Worm (Caenorhabditis elegans) whole organism, late embryonic: ENCODE results near the gene grsp-2.
"Not testable (repeated sequence)": the region's sequence is repeated elsewhere in the genome, so short reads cannot be mapped to it uniquely, and the experiment has no call there.

Source experiments
- K09A11.1 ChIP-seq: sonication (generic microtip); optimal IDR thresholded peaks from 2 replicates; lab custom pipeline; 2017; ENCODE audit warnings: antibody characterized with exemption, mild to moderate bottlenecking, missing genetic modification characterization, missing compliant biosample characterization; ENCODE audit not compliant: insufficient read depth
- ama-1 ChIP-seq: fragments of 150-350 bp; optimal IDR thresholded peaks from 2 replicates; lab custom pipeline; 2014
- ceh-19 ChIP-seq: fragments of 200-800 bp; sonication (Bioruptor generic); optimal IDR thresholded peaks from 2 replicates; lab custom pipeline; 2018; ENCODE audit warnings: mild to moderate bottlenecking, missing genetic modification characterization, missing compliant biosample characterization
- ceh-9 ChIP-seq: sonication (generic microtip); optimal IDR thresholded peaks from 2 replicates; lab custom pipeline; 2016; ENCODE audit warnings: mild to moderate bottlenecking, missing genetic modification characterization, inconsistent platforms, missing compliant biosample characterization
- gmeb-2 ChIP-seq: sonication (generic microtip); optimal IDR thresholded peaks from 2 replicates; lab custom pipeline; 2016; ENCODE audit warnings: missing genetic modification characterization, inconsistent platforms, missing compliant biosample characterization
- hlh-13 ChIP-seq: fragments of 200-800 bp; sonication (Bioruptor generic); optimal IDR thresholded peaks from 2 replicates; lab custom pipeline; 2018; ENCODE audit warnings: mild to moderate bottlenecking, missing genetic modification characterization, missing compliant biosample characterization
- nhr-11 ChIP-seq: fragments of 150-350 bp; optimal IDR thresholded peaks from 2 replicates; lab custom pipeline; 2014; ENCODE audit warnings: missing biosample characterization, missing genetic modification characterization
- nhr-232 ChIP-seq: sonication (generic microtip); optimal IDR thresholded peaks from 2 replicates; lab custom pipeline; 2016; ENCODE audit warnings: missing genetic modification characterization, missing compliant biosample characterization
- pha-4 ChIP-seq: fragments of 150-350 bp; optimal IDR thresholded peaks from 2 replicates; lab custom pipeline; 2018; ENCODE audit warnings: missing biosample characterization, missing genetic modification reagents, missing genetic modification characterization
- tbx-2 ChIP-seq: sonication (generic microtip); optimal IDR thresholded peaks from 2 replicates; lab custom pipeline; 2016; ENCODE audit warnings: missing genetic modification characterization, missing compliant biosample characterization

ce11 chrIV:8788048-8788447, 28.1 kb upstream of the grsp-2 start, which contains the start of gene C33D9.10:
- TF ChIP-seq tbx-2 (tag; lab: Kevin White, UChicago); ama-1 (lab: Kevin White, UChicago); pha-4 (tag; lab: Kevin White, UChicago); nhr-232 (tag; lab: Kevin White, UChicago); K09A11.1 (tag; lab: Kevin White, UChicago); ceh-9 (tag; lab: Kevin White, UChicago); ceh-19 (GFP tag; lab: Kevin White, UChicago); gmeb-2 (tag; lab: Kevin White, UChicago); nhr-11 (tag; lab: Kevin White, UChicago); hlh-13 (GFP tag; lab: Kevin White, UChicago): not testable (repeated sequence)
